Worm (Caenorhabditis elegans) whole organism, late embryonic: ENCODE data around the gene ZC404.1.

Experiments
- C08G9.2 ChIP-seq: sonication (generic microtip); optimal IDR thresholded peaks from 2 replicates; lab custom pipeline; 2016; ENCODE audit warnings: mild to moderate bottlenecking, missing genetic modification characterization, moderate library complexity, missing compliant biosample characterization
- C38D4.7 ChIP-seq: fragments of 200-800 bp; sonication (Bioruptor generic); optimal IDR thresholded peaks from 2 replicates; lab custom pipeline; 2018; ENCODE audit warnings: mild to moderate bottlenecking, missing genetic modification characterization, moderate library complexity, missing compliant biosample characterization
- K09A11.1 ChIP-seq: sonication (generic microtip); optimal IDR thresholded peaks from 2 replicates; lab custom pipeline; 2017; ENCODE audit warnings: antibody characterized with exemption, mild to moderate bottlenecking, missing genetic modification characterization, missing compliant biosample characterization; ENCODE audit not compliant: insufficient read depth
- Y22D7AL.16 ChIP-seq: sonication (generic microtip); optimal IDR thresholded peaks from 2 replicates; lab custom pipeline; 2016; ENCODE audit warnings: missing genetic modification characterization, missing compliant biosample characterization
- ceh-14 ChIP-seq: sonication (generic microtip); optimal IDR thresholded peaks from 2 replicates; lab custom pipeline; 2016; ENCODE audit warnings: missing genotype, missing genetic modification characterization, missing compliant biosample characterization
- ceh-19 ChIP-seq: fragments of 200-800 bp; sonication (Bioruptor generic); optimal IDR thresholded peaks from 2 replicates; lab custom pipeline; 2018; ENCODE audit warnings: mild to moderate bottlenecking, missing genetic modification characterization, missing compliant biosample characterization
- ceh-2 ChIP-seq: sonication (generic microtip); optimal IDR thresholded peaks from 2 replicates; lab custom pipeline; 2016; ENCODE audit warnings: missing genotype, missing genetic modification characterization, missing compliant biosample characterization
- ceh-31 ChIP-seq: sonication (generic microtip); optimal IDR thresholded peaks from 2 replicates; lab custom pipeline; 2016; ENCODE audit warnings: missing genetic modification characterization, missing compliant biosample characterization
- ceh-34 ChIP-seq: sonication (generic microtip); optimal IDR thresholded peaks from 2 replicates; lab custom pipeline; 2016; ENCODE audit warnings: mild to moderate bottlenecking, missing genetic modification characterization, missing compliant biosample characterization
- ceh-45 ChIP-seq: fragments of 200-800 bp; sonication (Bioruptor generic); IDR thresholded peaks from 2 replicates; pipeline ENCODE4 v1.3.6; 2022; ENCODE audit warnings: missing genetic modification reagents, missing genetic modification characterization, missing compliant biosample characterization
- ceh-48 ChIP-seq: sonication (generic microtip); optimal IDR thresholded peaks from 2 replicates; lab custom pipeline; 2016; ENCODE audit warnings: missing genetic modification characterization, inconsistent platforms, missing compliant biosample characterization
- ceh-6 ChIP-seq: fragments of 200-800 bp; sonication (Bioruptor generic); optimal IDR thresholded peaks from 2 replicates; lab custom pipeline; 2018; ENCODE audit warnings: mild to moderate bottlenecking, missing genetic modification characterization, missing compliant biosample characterization
- ceh-9 ChIP-seq: sonication (generic microtip); optimal IDR thresholded peaks from 2 replicates; lab custom pipeline; 2016; ENCODE audit warnings: mild to moderate bottlenecking, missing genetic modification characterization, inconsistent platforms, missing compliant biosample characterization
- che-1 ChIP-seq: sonication (generic microtip); optimal IDR thresholded peaks from 2 replicates; lab custom pipeline; 2016; ENCODE audit warnings: mild to moderate bottlenecking, missing genetic modification characterization, missing compliant biosample characterization
- dmd-4 ChIP-seq: sonication (generic microtip); optimal IDR thresholded peaks from 2 replicates; lab custom pipeline; 2016; ENCODE audit warnings: borderline replicate concordance, missing genetic modification characterization, missing compliant biosample characterization
- elt-2 ChIP-seq: sonication (generic microtip); optimal IDR thresholded peaks from 2 replicates; lab custom pipeline; 2016; ENCODE audit warnings: missing genetic modification reagents, missing genetic modification characterization, missing compliant biosample characterization
- ets-4 ChIP-seq: sonication (generic microtip); optimal IDR thresholded peaks from 2 replicates; lab custom pipeline; 2016; ENCODE audit warnings: missing genetic modification characterization, missing compliant biosample characterization
- fax-1 ChIP-seq: sonication (generic microtip); optimal IDR thresholded peaks from 2 replicates; lab custom pipeline; 2016; ENCODE audit warnings: missing genotype, missing genetic modification characterization, missing compliant biosample characterization
- fkh-10 ChIP-seq: fragments of 150-350 bp; optimal IDR thresholded peaks from 2 replicates; lab custom pipeline; 2014; ENCODE audit warnings: missing biosample characterization, missing genetic modification reagents, missing genetic modification characterization
- fkh-6 ChIP-seq: sonication (generic microtip); optimal IDR thresholded peaks from 2 replicates; lab custom pipeline; 2016; ENCODE audit warnings: missing genetic modification characterization, missing compliant biosample characterization
- hlh-13 ChIP-seq: fragments of 200-800 bp; sonication (Bioruptor generic); optimal IDR thresholded peaks from 2 replicates; lab custom pipeline; 2018; ENCODE audit warnings: mild to moderate bottlenecking, missing genetic modification characterization, missing compliant biosample characterization
- hlh-15 ChIP-seq: sonication (generic microtip); optimal IDR thresholded peaks from 2 replicates; lab custom pipeline; 2016; ENCODE audit warnings: missing genetic modification characterization, missing compliant biosample characterization
- hlh-6 ChIP-seq: sonication (generic microtip); optimal IDR thresholded peaks from 2 replicates; lab custom pipeline; 2016; ENCODE audit warnings: missing genotype, missing genetic modification characterization, missing compliant biosample characterization
- lim-6 ChIP-seq: sonication (generic microtip); optimal IDR thresholded peaks from 2 replicates; lab custom pipeline; 2016; ENCODE audit warnings: missing genetic modification characterization, missing compliant biosample characterization
- madf-2 ChIP-seq: sonication (generic microtip); optimal IDR thresholded peaks from 2 replicates; lab custom pipeline; 2017; ENCODE audit warnings: missing genetic modification characterization, missing compliant biosample characterization
- mec-3 ChIP-seq: sonication (generic microtip); optimal IDR thresholded peaks from 2 replicates; lab custom pipeline; 2016; ENCODE audit warnings: borderline replicate concordance, missing genetic modification characterization, missing compliant biosample characterization
- nhr-232 ChIP-seq: sonication (generic microtip); optimal IDR thresholded peaks from 2 replicates; lab custom pipeline; 2016; ENCODE audit warnings: missing genetic modification characterization, missing compliant biosample characterization
- odd-2 ChIP-seq: sonication (generic microtip); optimal IDR thresholded peaks from 2 replicates; lab custom pipeline; 2017; ENCODE audit warnings: antibody characterized with exemption, mild to moderate bottlenecking, missing genetic modification characterization, missing compliant biosample characterization
- pag-3 ChIP-seq: sonication (generic microtip); optimal IDR thresholded peaks from 2 replicates; lab custom pipeline; 2016; ENCODE audit warnings: missing compliant biosample characterization, missing genetic modification characterization, borderline replicate concordance
- pat-9 ChIP-seq: fragments of 200-800 bp; sonication (Bioruptor generic); optimal IDR thresholded peaks from 2 replicates; lab custom pipeline; 2018; ENCODE audit warnings: mild to moderate bottlenecking, missing genetic modification characterization, moderate library complexity, missing compliant biosample characterization
- pax-1 ChIP-seq: fragments of 150-350 bp; optimal IDR thresholded peaks from 2 replicates; lab custom pipeline; 2014; ENCODE audit warnings: missing biosample characterization, missing genetic modification characterization
- pqm-1 ChIP-seq: sonication (generic microtip); optimal IDR thresholded peaks from 2 replicates; lab custom pipeline; 2016; ENCODE audit warnings: missing genetic modification characterization, missing compliant biosample characterization
- pros-1 ChIP-seq: fragments of 150-350 bp; optimal IDR thresholded peaks from 2 replicates; lab custom pipeline; 2014; ENCODE audit warnings: missing biosample characterization, missing genetic modification reagents, missing genetic modification characterization
- ref-2 ChIP-seq: sonication (generic microtip); optimal IDR thresholded peaks from 2 replicates; lab custom pipeline; 2016; ENCODE audit warnings: missing genetic modification characterization, missing compliant biosample characterization
- rnt-1 ChIP-seq: sonication (generic microtip); optimal IDR thresholded peaks from 2 replicates; lab custom pipeline; 2016; ENCODE audit warnings: missing genetic modification characterization, missing compliant biosample characterization
- sdc-2 ChIP-seq: sonication (generic microtip); optimal IDR thresholded peaks from 2 replicates; lab custom pipeline; 2016; ENCODE audit warnings: missing genotype, missing genetic modification characterization, missing compliant biosample characterization
- sox-2 ChIP-seq: fragments of 200-800 bp; sonication (Bioruptor generic); IDR thresholded peaks from 2 replicates; pipeline ENCODE4 v1.3.6; 2022; ENCODE audit warnings: missing genetic modification reagents, missing genetic modification characterization, missing compliant biosample characterization
- sox-4 ChIP-seq: sonication (generic microtip); optimal IDR thresholded peaks from 2 replicates; lab custom pipeline; 2017; ENCODE audit warnings: mild to moderate bottlenecking, missing genetic modification characterization, inconsistent platforms, missing compliant biosample characterization
- unc-42 ChIP-seq: sonication (generic microtip); optimal IDR thresholded peaks from 2 replicates; lab custom pipeline; 2016; ENCODE audit warnings: missing genotype, missing genetic modification characterization, missing compliant biosample characterization
- unc-55 ChIP-seq: sonication (generic microtip); optimal IDR thresholded peaks from 2 replicates; lab custom pipeline; 2017; ENCODE audit warnings: missing biosample characterization, missing genetic modification reagents, missing genetic modification characterization
- unc-86 ChIP-seq: sonication (generic microtip); optimal IDR thresholded peaks from 2 replicates; lab custom pipeline; 2016; ENCODE audit warnings: missing genetic modification characterization, missing compliant biosample characterization
- ztf-16 ChIP-seq: sonication (generic microtip); optimal IDR thresholded peaks from 2 replicates; lab custom pipeline; 2017; ENCODE audit warnings: missing genetic modification characterization, missing compliant biosample characterization

ZC404.1 gene

DNA sequence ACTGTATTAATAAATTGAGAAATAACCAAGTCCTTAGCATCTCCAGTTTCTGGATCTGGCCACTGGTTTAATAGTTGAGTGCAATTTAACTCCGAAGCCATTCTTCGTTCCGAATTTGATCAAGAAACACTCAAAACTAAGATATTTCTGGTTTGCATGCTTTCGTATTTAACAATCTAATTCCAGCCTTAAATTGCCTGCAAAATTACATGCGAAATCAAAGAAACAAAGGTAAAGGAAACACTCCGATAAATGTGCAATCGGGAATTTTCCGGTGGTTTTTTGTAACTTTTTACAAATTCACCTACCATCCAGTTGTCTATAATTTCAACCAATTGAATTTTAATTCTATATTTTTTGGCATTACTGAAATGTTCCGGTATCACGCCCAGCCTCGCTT is 7.9 kb downstream of the ZC404.1 start, which contains the start of gene dmsr-10:
TSS of gene dmsr-10 (minus strand) at position 101 of the 400 bp plus-strand sequence.
- TF ChIP-seq hlh-15 (tag; lab: Kevin White, UChicago) = no peak
- TF ChIP-seq pax-1 = no peak
- no peak for TF ChIP-seq madf-2
- TF ChIP-seq ceh-45 (GFP tag; lab: Robert Waterston, UW) = no peak
- no peak for TF ChIP-seq C08G9.2 (tag; lab: Kevin White, UChicago)
- TF ChIP-seq pqm-1 = no peak
- TF ChIP-seq elt-2 (tag; lab: Kevin White, UChicago) = no peak
- no peak for TF ChIP-seq pros-1 (tag; lab: Kevin White, UChicago)
- no peak for TF ChIP-seq pag-3 (tag; lab: Kevin White, UChicago)
- TF ChIP-seq hlh-13 (GFP tag; lab: Kevin White, UChicago) = no peak
- no peak for TF ChIP-seq lim-6 (tag; lab: Kevin White, UChicago)
- no peak for TF ChIP-seq dmd-4 (tag; lab: Kevin White, UChicago)
- no peak for TF ChIP-seq unc-42 (tag; lab: Kevin White, UChicago)
- no peak for TF ChIP-seq Y22D7AL.16 (tag; lab: Kevin White, UChicago)
- TF ChIP-seq fkh-10 = no peak
- TF ChIP-seq fax-1 (tag; lab: Kevin White, UChicago) = no peak
- no peak for TF ChIP-seq ztf-16 (tag; lab: Kevin White, UChicago)
- TF ChIP-seq che-1 (tag; lab: Kevin White, UChicago) = no peak
- TF ChIP-seq sox-4 (tag; lab: Kevin White, UChicago) = no peak
- no peak for TF ChIP-seq odd-2 (tag; lab: Kevin White, UChicago)

- TF ChIP-seq ceh-34 (no peak), ztf-16 (tag; lab: Kevin White, UChicago) (no peak), C38D4.7 (no peak), ceh-48 (tag; lab: Kevin White, UChicago) (no peak), unc-55 (GFP tag; lab: Kevin White, UChicago) (no peak), ref-2 (tag; lab: Kevin White, UChicago) (no peak), ceh-9 (tag; lab: Kevin White, UChicago) (no peak), unc-86 (tag; lab: Kevin White, UChicago) (no peak)
Measured at ce11 chrV:6803992-6804391, 10.0 kb downstream of the ZC404.1 start, which contains the start of gene dmsr-11. Gene dmsr-11 (minus strand): TSS chrV:6804092.

ce11 chrV:6806340-6806739 is 12.4 kb downstream of the ZC404.1 start, which contains the start of gene dmsr-12:
Gene dmsr-12 (minus strand): TSS chrV:6806440.
- TF ChIP-seq sdc-2 (tag; lab: Kevin White, UChicago) = no peak
- no peak for TF ChIP-seq ref-2 (tag; lab: Kevin White, UChicago)
- TF ChIP-seq pros-1 (tag; lab: Kevin White, UChicago) = no peak
- TF ChIP-seq ceh-14 = no peak
- TF ChIP-seq, all 69 proteins: peak for 0

DNA sequence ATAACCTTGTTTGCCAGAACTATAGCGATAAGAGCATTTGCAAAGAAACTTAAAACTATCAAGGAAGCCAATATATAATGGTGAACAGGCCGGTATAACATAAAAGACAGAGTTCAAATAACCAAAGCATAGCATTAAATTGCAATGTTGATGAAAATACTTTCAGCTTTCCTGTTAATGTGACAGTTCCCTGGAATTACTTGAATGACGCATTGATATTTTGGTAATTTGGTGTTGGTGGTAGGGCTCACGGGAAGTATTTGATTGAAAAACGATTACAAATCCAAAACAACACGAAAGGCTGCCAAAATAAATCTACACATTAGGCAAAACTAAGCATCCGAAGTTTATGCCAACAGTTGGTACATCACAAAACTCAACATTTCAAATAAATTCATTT is 15.0 kb downstream of the ZC404.1 start, which contains the start of gene dmsr-16:
TSS of gene dmsr-16 (minus strand) at position 101 of the 400 bp plus-strand sequence.
- TF ChIP-seq hlh-6 (no peak), ceh-19 (GFP tag; lab: Kevin White, UChicago) (no peak), sox-2 (GFP tag; lab: Robert Waterston, UW) (no peak), ceh-2 (tag; lab: Kevin White, UChicago) (no peak), nhr-232 (tag; lab: Kevin White, UChicago) (no peak), madf-2 (no peak), rnt-1 (tag; lab: Kevin White, UChicago) (no peak), elt-2 (tag; lab: Kevin White, UChicago) (no peak), unc-55 (GFP tag; lab: Kevin White, UChicago) (no peak), dmd-4 (tag; lab: Kevin White, UChicago) (no peak), fkh-10 (no peak), ets-4 (tag; lab: Kevin White, UChicago) (no peak), ceh-14 (no peak), fkh-6 (no peak), mec-3 (no peak), sdc-2 (tag; lab: Kevin White, UChicago) (no peak), ceh-31 (tag; lab: Kevin White, UChicago) (no peak), K09A11.1 (tag; lab: Kevin White, UChicago) (no peak), pat-9 (no peak), ceh-6 (GFP tag; lab: Kevin White, UChicago) (no peak)
